Worm (Caenorhabditis elegans) whole organism, L4 larva: Measurements from ENCODE around the gene dsl-7.

Source experiments
- F10B5.3 ChIP-seq: sonication (generic microtip); optimal IDR thresholded peaks from 2 replicates; lab custom pipeline; 2016; ENCODE audit warnings: mild to moderate bottlenecking, missing genetic modification characterization, missing compliant biosample characterization
- F44E2.7 ChIP-seq: fragments of 200-800 bp; sonication (Bioruptor generic); IDR thresholded peaks from 2 replicates; pipeline ENCODE4 v2.1.2; 2022; ENCODE audit warnings: missing genetic modification characterization, missing compliant biosample characterization
- T20F7.1 ChIP-seq: fragments of 200-800 bp; sonication (Bioruptor generic); optimal IDR thresholded peaks from 2 replicates; lab custom pipeline; 2018; ENCODE audit warnings: mild to moderate bottlenecking, missing genetic modification characterization, missing compliant biosample characterization
- T26A8.4 ChIP-seq: fragments of 200-800 bp; sonication (Bioruptor generic); IDR thresholded peaks from 2 replicates; pipeline ENCODE4 v1.3.6; 2022; ENCODE audit warnings: missing genetic modification characterization, missing compliant biosample characterization
- Y5F2A.4 ChIP-seq: fragments of 200-800 bp; sonication (Bioruptor generic); optimal IDR thresholded peaks from 2 replicates; lab custom pipeline; 2018; ENCODE audit warnings: mild to moderate bottlenecking, missing genetic modification characterization, missing compliant biosample characterization
- aha-1 ChIP-seq: fragments of 150-350 bp; peaks from one replicate; lab custom pipeline; 2014; ENCODE audit warnings: missing biosample characterization, missing genetic modification characterization
- arid-1 ChIP-seq: fragments of 200-800 bp; sonication (Bioruptor generic); conservative IDR thresholded peaks from 2 replicates; pipeline ENCODE4 v1.3.6; 2022; ENCODE audit warnings: missing genetic modification reagents, missing genetic modification characterization, missing compliant biosample characterization
- ceh-20 ChIP-seq: fragments of 200-800 bp; sonication (Bioruptor generic); IDR thresholded peaks from 2 replicates; pipeline ENCODE4 v1.3.6; 2022; ENCODE audit warnings: missing genetic modification reagents, missing genetic modification characterization, missing compliant biosample characterization
- ceh-28 ChIP-seq: fragments of 150-350 bp; optimal IDR thresholded peaks from 2 replicates; lab custom pipeline; 2014; ENCODE audit warnings: missing biosample characterization, missing genetic modification reagents, missing genetic modification characterization
- ceh-32 ChIP-seq: sonication (generic microtip); optimal IDR thresholded peaks from 2 replicates; lab custom pipeline; 2016; ENCODE audit warnings: mild to moderate bottlenecking, missing genetic modification characterization, missing compliant biosample characterization; ENCODE audit not compliant: poor library complexity
- ceh-44 ChIP-seq: fragments of 200-800 bp; sonication (Bioruptor generic); IDR thresholded peaks from 2 replicates; pipeline ENCODE4 v1.3.6; 2022; ENCODE audit warnings: missing genetic modification reagents, missing genetic modification characterization, missing compliant biosample characterization
- cey-2 ChIP-seq: sonication (generic microtip); optimal IDR thresholded peaks from 3 replicates; lab custom pipeline; 2017; ENCODE audit warnings: missing genetic modification characterization, mild to moderate bottlenecking, missing compliant biosample characterization, antibody characterized with exemption, borderline replicate concordance; ENCODE audit not compliant: insufficient read depth
- daf-16 ChIP-seq, 3 experiments: sonication (generic microtip); optimal IDR thresholded peaks; 2 replicates each; lab custom pipeline; 2016 to 2017; ENCODE audit warnings: missing genetic modification characterization in 3 of 3, missing genetic modification reagents in 3 of 3, mild to moderate bottlenecking in 2 of 3, missing compliant biosample characterization in 2 of 3, missing biosample characterization in 1 of 3, moderate library complexity in 1 of 3
- daf-8 ChIP-seq: fragments of 200-800 bp; sonication (Bioruptor generic); IDR thresholded peaks from 2 replicates; pipeline ENCODE4 v1.3.6; 2022; ENCODE audit warnings: missing genetic modification characterization, missing compliant biosample characterization
- dmd-6 ChIP-seq: fragments of 200-800 bp; sonication (Bioruptor generic); IDR thresholded peaks from 2 replicates; pipeline ENCODE4 v1.3.6; 2022; ENCODE audit warnings: missing genetic modification reagents, missing genetic modification characterization, missing compliant biosample characterization
- dmd-8 ChIP-seq: fragments of 200-800 bp; sonication (Bioruptor generic); IDR thresholded peaks from 2 replicates; pipeline ENCODE4 v1.3.6; 2022; ENCODE audit warnings: missing genetic modification characterization, missing compliant biosample characterization
- dpl-1 ChIP-seq: fragments of 150-350 bp; optimal IDR thresholded peaks from 2 replicates; lab custom pipeline; 2014; ENCODE audit warnings: missing biosample characterization, missing genetic modification reagents, missing genetic modification characterization
- duxl-1 ChIP-seq: sonication (generic microtip); optimal IDR thresholded peaks from 2 replicates; lab custom pipeline; 2016; ENCODE audit warnings: mild to moderate bottlenecking, missing genetic modification characterization, moderate library complexity, missing compliant biosample characterization; ENCODE audit not compliant: poor library complexity
- dve-1 ChIP-seq: sonication (generic microtip); optimal IDR thresholded peaks from 2 replicates; lab custom pipeline; 2017; ENCODE audit warnings: antibody characterized with exemption, mild to moderate bottlenecking, missing genetic modification characterization, missing compliant biosample characterization; ENCODE audit not compliant: insufficient read depth
- egl-43 ChIP-seq: fragments of 200-800 bp; sonication (Bioruptor generic); IDR thresholded peaks from 2 replicates; pipeline ENCODE4 v1.3.6; 2022; ENCODE audit warnings: missing genetic modification reagents, missing genetic modification characterization, missing compliant biosample characterization
- fkh-10 ChIP-seq: fragments of 150-350 bp; optimal IDR thresholded peaks from 2 replicates; lab custom pipeline; 2014; ENCODE audit warnings: missing biosample characterization, missing genetic modification reagents, missing genetic modification characterization
- hlh-11 ChIP-seq: fragments of 200-800 bp; sonication (Bioruptor generic); optimal IDR thresholded peaks from 2 replicates; lab custom pipeline; 2018; ENCODE audit warnings: mild to moderate bottlenecking, missing genetic modification characterization, missing compliant biosample characterization
- hmg-1.1 ChIP-seq: fragments of 200-800 bp; sonication (Bioruptor generic); IDR thresholded peaks from 2 replicates; pipeline ENCODE4 v1.3.6; 2022; ENCODE audit warnings: missing genetic modification reagents, missing genetic modification characterization, missing compliant biosample characterization
- lim-7 ChIP-seq: fragments of 200-800 bp; sonication (Bioruptor generic); IDR thresholded peaks from 2 replicates; pipeline ENCODE4 v1.3.6; 2022; ENCODE audit warnings: missing genetic modification characterization, missing compliant biosample characterization
- lin-29 ChIP-seq: fragments of 200-800 bp; sonication (Bioruptor generic); IDR thresholded peaks from 2 replicates; pipeline ENCODE4 v1.3.6; 2022; ENCODE audit warnings: missing genetic modification reagents, missing genetic modification characterization, missing compliant biosample characterization
- lin-38 ChIP-seq: fragments of 200-800 bp; sonication (Bioruptor generic); IDR thresholded peaks from 2 replicates; pipeline ENCODE4 v1.3.6; 2022; ENCODE audit warnings: missing genetic modification reagents, missing genetic modification characterization, missing compliant biosample characterization
- lir-3 ChIP-seq: sonication (generic microtip); optimal IDR thresholded peaks from 2 replicates; lab custom pipeline; 2016; ENCODE audit warnings: mild to moderate bottlenecking, missing genetic modification characterization, missing compliant biosample characterization
- mdl-1 ChIP-seq, 2 experiments: fragments of 150-350 bp in 1 of 2; sonication (generic microtip) in 1 of 2; optimal IDR thresholded peaks; 2 replicates each; lab custom pipeline; 2014 to 2017; ENCODE audit warnings: missing biosample characterization in 2 of 2, missing genetic modification characterization in 2 of 2
- mep-1 ChIP-seq: fragments of 150-350 bp; sonication (generic microtip); optimal IDR thresholded peaks from 3 replicates; lab custom pipeline; 2014; ENCODE audit warnings: missing biosample characterization, missing genetic modification characterization
- mxl-3 ChIP-seq: fragments of 200-800 bp; sonication (Bioruptor generic); optimal IDR thresholded peaks from 2 replicates; lab custom pipeline; 2018; ENCODE audit warnings: mild to moderate bottlenecking, missing genetic modification characterization, missing compliant biosample characterization
- nhr-10 ChIP-seq: fragments of 150-350 bp; optimal IDR thresholded peaks from 2 replicates; lab custom pipeline; 2014; ENCODE audit warnings: missing biosample characterization, missing genetic modification characterization
- nhr-237 ChIP-seq: sonication (generic microtip); optimal IDR thresholded peaks from 2 replicates; lab custom pipeline; 2017; ENCODE audit warnings: missing biosample characterization, missing genetic modification characterization
- nhr-41 ChIP-seq: fragments of 200-800 bp; sonication (Bioruptor generic); IDR thresholded peaks from 2 replicates; pipeline ENCODE4 v1.3.6; 2022; ENCODE audit warnings: missing genetic modification reagents, missing genetic modification characterization, missing compliant biosample characterization
- nhr-76 ChIP-seq: fragments of 150-350 bp; optimal IDR thresholded peaks from 2 replicates; lab custom pipeline; 2014; ENCODE audit warnings: missing biosample characterization, missing genetic modification characterization
- pha-4 ChIP-seq, 2 experiments: fragments of 150-350 bp in 1 of 2; fragments of 200-800 bp in 1 of 2; sonication (Bioruptor generic) in 1 of 2; IDR thresholded peaks in 1 of 2; optimal IDR thresholded peaks in 1 of 2; 2 replicates each; pipeline versions ENCODE4 v1.3.6 to Lab custom; 2014 to 2022; ENCODE audit warnings: missing genetic modification characterization in 2 of 2, missing genetic modification reagents in 2 of 2, missing biosample characterization in 1 of 2, missing compliant biosample characterization in 1 of 2
- php-3 ChIP-seq: fragments of 200-800 bp; sonication (Bioruptor generic); IDR thresholded peaks from 2 replicates; pipeline ENCODE4 v1.3.6; 2022; ENCODE audit warnings: missing genetic modification reagents, missing genetic modification characterization, missing compliant biosample characterization
- rbr-2 ChIP-seq: sonication (generic microtip); optimal IDR thresholded peaks from 2 replicates; lab custom pipeline; 2016; ENCODE audit warnings: missing genotype, missing genetic modification characterization, missing compliant biosample characterization
- saeg-2 ChIP-seq: fragments of 200-800 bp; sonication (Bioruptor generic); IDR thresholded peaks from 2 replicates; pipeline ENCODE4 v1.3.6; 2022; ENCODE audit warnings: missing genetic modification reagents, missing genetic modification characterization, missing compliant biosample characterization
- sdz-12 ChIP-seq: fragments of 200-800 bp; sonication (Bioruptor generic); optimal IDR thresholded peaks from 2 replicates; lab custom pipeline; 2018; ENCODE audit warnings: mild to moderate bottlenecking, missing genetic modification characterization, missing compliant biosample characterization
- set-16 ChIP-seq: fragments of 200-800 bp; sonication (Bioruptor generic); IDR thresholded peaks from 2 replicates; pipeline ENCODE4 v1.3.6; 2022; ENCODE audit warnings: missing genetic modification reagents, missing genetic modification characterization, missing compliant biosample characterization
- skn-1 ChIP-seq: fragments of 150-350 bp; optimal IDR thresholded peaks from 2 replicates; lab custom pipeline; 2014; ENCODE audit warnings: missing biosample characterization, missing genetic modification characterization
- snpc-1.2 ChIP-seq: fragments of 200-800 bp; sonication (Bioruptor generic); IDR thresholded peaks from 2 replicates; pipeline ENCODE4 v1.3.6; 2022; ENCODE audit warnings: missing genetic modification reagents, missing genetic modification characterization, missing compliant biosample characterization
- spr-1 ChIP-seq: sonication (generic microtip); optimal IDR thresholded peaks from 2 replicates; lab custom pipeline; 2016; ENCODE audit warnings: mild to moderate bottlenecking, missing genetic modification characterization, missing compliant biosample characterization
- vab-7 ChIP-seq: fragments of 200-800 bp; sonication (Bioruptor generic); IDR thresholded peaks from 2 replicates; pipeline ENCODE4 v1.3.6; 2022; ENCODE audit warnings: missing genetic modification reagents, missing genetic modification characterization, missing compliant biosample characterization
- zag-1 ChIP-seq: fragments of 150-350 bp; optimal IDR thresholded peaks from 2 replicates; lab custom pipeline; 2014; ENCODE audit warnings: missing biosample characterization, missing genetic modification characterization
- zfp-2 ChIP-seq: sonication (generic microtip); optimal IDR thresholded peaks from 2 replicates; lab custom pipeline; 2016; ENCODE audit warnings: mild to moderate bottlenecking, missing genetic modification characterization, missing compliant biosample characterization
- zfp-3 ChIP-seq: fragments of 200-800 bp; sonication (Bioruptor generic); conservative IDR thresholded peaks from 2 replicates; pipeline ENCODE4 v1.3.6; 2022; ENCODE audit warnings: missing genetic modification reagents, missing genetic modification characterization, missing compliant biosample characterization
- zip-11 ChIP-seq: fragments of 200-800 bp; sonication (Bioruptor generic); IDR thresholded peaks from 2 replicates; pipeline ENCODE4 v1.3.6; 2022; ENCODE audit warnings: missing genetic modification characterization, missing compliant biosample characterization
- ztf-11 ChIP-seq: fragments of 150-350 bp; optimal IDR thresholded peaks from 2 replicates; lab custom pipeline; 2014; ENCODE audit warnings: missing biosample characterization, missing genetic modification characterization
- ztf-7 ChIP-seq: fragments of 150-350 bp; optimal IDR thresholded peaks from 2 replicates; lab custom pipeline; 2014; ENCODE audit warnings: missing biosample characterization, missing genetic modification characterization

The dsl-7 gene

ce11 chrV:13043195-13043762, 50.3 kb downstream of the dsl-7 start, which contains the start of gene lap-2 (continued):
- TF ChIP-seq duxl-1 (tag; lab: Kevin White, UChicago), result no peak
- no peak for TF ChIP-seq zip-11 (GFP tag; lab: Robert Waterston, UW)
- TF ChIP-seq lir-3 (tag; lab: Kevin White, UChicago), result no peak
- no peak for TF ChIP-seq mep-1 (tag; lab: Kevin White, UChicago)
- TF ChIP-seq skn-1 (tag; lab: Kevin White, UChicago), result no peak
- peak; percentile 93 for TF ChIP-seq ceh-20
- peak; percentile 98 for TF ChIP-seq dmd-6 (GFP tag; lab: Robert Waterston, UW)
- peak; percentile 25 for TF ChIP-seq aha-1
- TF ChIP-seq fkh-10 (GFP tag; lab: Kevin White, UChicago), result no peak
- no peak for TF ChIP-seq nhr-237 (tag; lab: Kevin White, UChicago)
- TF ChIP-seq dpl-1 (GFP tag; lab: Kevin White, UChicago), result no peak
- no peak; the same call in 1 of the 2 replicates for TF ChIP-seq pha-4 (GFP tag; IDR thresholded peaks at IDR 0.05; lab: Robert Waterston, UW)
- no peak for TF ChIP-seq pha-4 (tag; optimal IDR thresholded peaks at IDR 0.05; lab: Kevin White, UChicago)
- no peak for TF ChIP-seq rbr-2
- TF ChIP-seq php-3 (GFP tag; lab: Robert Waterston, UW), result peak; percentile 97
- TF ChIP-seq Y5F2A.4 (GFP tag; lab: Kevin White, UChicago), result no peak
- peak; percentile 85 for TF ChIP-seq dve-1 (tag; lab: Kevin White, UChicago)
- TF ChIP-seq lim-7, result no peak
- no peak for TF ChIP-seq egl-43
- no peak for TF ChIP-seq ceh-28 (tag; lab: Kevin White, UChicago)
- no peak for TF ChIP-seq dmd-8
- TF ChIP-seq lin-29 (GFP tag; lab: Robert Waterston, UW), result no peak
- no peak for TF ChIP-seq F44E2.7 (GFP tag; lab: Robert Waterston, UW)
- no peak for TF ChIP-seq spr-1 (tag; lab: Kevin White, UChicago)
- no peak for TF ChIP-seq nhr-76 (tag; lab: Kevin White, UChicago)
- TF ChIP-seq vab-7 (GFP tag; lab: Robert Waterston, UW), result no peak
- no peak for TF ChIP-seq mdl-1 (tag; optimal IDR thresholded peaks at IDR 0.05; lab: Kevin White, UChicago)
- no peak for TF ChIP-seq zag-1 (tag; lab: Kevin White, UChicago)
- TF ChIP-seq saeg-2 (GFP tag; lab: Robert Waterston, UW), result no peak
- TF ChIP-seq snpc-1.2 (GFP tag; lab: Robert Waterston, UW), result no peak
- TF ChIP-seq zfp-3 (GFP tag; lab: Robert Waterston, UW), result no peak
- no peak for TF ChIP-seq sdz-12 (GFP tag; lab: Kevin White, UChicago)
- no peak for TF ChIP-seq F10B5.3
- TF ChIP-seq ztf-11 (tag; lab: Kevin White, UChicago), result no peak
- peak in 1 of 2 experiments; percentile 47 for TF ChIP-seq daf-16 (GFP tag; optimal IDR thresholded peaks at IDR 0.05; lab: Kevin White, UChicago)
- peak; percentile 52 for TF ChIP-seq daf-16 (tag; optimal IDR thresholded peaks at IDR 0.05; lab: Kevin White, UChicago)
- no peak for TF ChIP-seq ztf-7 (tag; lab: Kevin White, UChicago)
- TF ChIP-seq hmg-1.1, result no peak
- no peak for TF ChIP-seq set-16 (GFP tag; lab: Robert Waterston, UW)
- no peak for TF ChIP-seq arid-1 (GFP tag; lab: Robert Waterston, UW)
- no peak for TF ChIP-seq ceh-44 (GFP tag; lab: Robert Waterston, UW)
- no peak for TF ChIP-seq ceh-32 (tag; lab: Kevin White, UChicago)
- TF ChIP-seq T26A8.4 (GFP tag; lab: Robert Waterston, UW), result no peak
- TF ChIP-seq cey-2 (tag; lab: Kevin White, UChicago), result no peak
- TF ChIP-seq T20F7.1 (GFP tag; lab: Kevin White, UChicago), result no peak
- TF ChIP-seq mxl-3, result peak; percentile 68
- peak; percentile 90 for TF ChIP-seq hlh-11 (tag; lab: Kevin White, UChicago)
- no peak for TF ChIP-seq zfp-2 (tag; lab: Kevin White, UChicago)
- no peak; the same call in 1 of the 2 replicates for TF ChIP-seq lin-38 (GFP tag; lab: Robert Waterston, UW)
- TF ChIP-seq nhr-10, result no peak
- 0 out of 2 replicates have a peak, but pooled peaks have one; percentile 13 for TF ChIP-seq nhr-41 (GFP tag; lab: Robert Waterston, UW)
- TF ChIP-seq daf-8 (GFP tag; lab: Robert Waterston, UW), result no peak
